Fruit fly (Drosophila melanogaster): ENCODE data around the gene CG11983.

The CG11983 gene

DNA sequence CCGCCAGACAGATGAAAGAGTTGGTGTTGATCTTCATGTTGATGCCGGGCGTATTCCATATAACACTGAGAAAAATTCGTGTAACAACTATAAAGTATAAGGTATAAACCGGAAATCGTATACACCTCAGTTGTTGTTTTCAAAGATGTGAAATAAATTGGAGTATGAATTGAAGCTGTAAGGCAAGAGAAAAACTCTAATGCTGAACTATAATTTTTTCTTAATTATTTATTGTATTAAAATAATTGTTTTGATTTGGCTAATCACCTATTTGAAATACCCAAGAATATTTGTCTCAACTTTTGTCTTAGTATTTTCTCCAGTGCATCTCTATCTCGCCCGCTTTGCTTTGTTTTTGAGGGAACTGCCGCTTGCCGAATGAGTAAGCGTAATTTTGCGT, 47.8 kb upstream of the CG11983 start (continued):
- TF ChIP-seq HLH4C (GFP tag; IDR thresholded peaks at IDR 0.05; ENCODE audit: partially characterized antibody), result no peak
- no peak for TF ChIP-seq cas (GFP tag; IDR thresholded peaks at IDR 0.05)
- TF ChIP-seq tin (GFP tag; optimal IDR thresholded peaks at IDR 0.05), result peak; percentile 10
- peak; percentile 46 for TF ChIP-seq Chrac-16 (GFP tag; optimal IDR thresholded peaks at IDR 0.05)
- no peak for TF ChIP-seq CG10565 (GFP tag; optimal IDR thresholded peaks at IDR 0.05)
- no peak for TF ChIP-seq CG31365 (tag; optimal IDR thresholded peaks at IDR 0.05)
- no peak for TF ChIP-seq Dad (GFP tag; optimal IDR thresholded peaks at IDR 0.05)
- peak; percentile 56 for TF ChIP-seq CG10267 (tag; optimal IDR thresholded peaks at IDR 0.05)
- TF ChIP-seq pfk (GFP tag; optimal IDR thresholded peaks at IDR 0.05), result no peak
- no peak for TF ChIP-seq CG17568 (GFP tag; optimal IDR thresholded peaks at IDR 0.05)
- TF ChIP-seq CG1792 (GFP tag; optimal IDR thresholded peaks at IDR 0.05), result no peak
- TF ChIP-seq Gsc (GFP tag; IDR thresholded peaks at IDR 0.05), result no peak
- peak; percentile 53 for TF ChIP-seq Blimp-1 (GFP tag; optimal IDR thresholded peaks at IDR 0.05)
- TF ChIP-seq CG12299 (tag; optimal IDR thresholded peaks at IDR 0.05), result peak; percentile 2
- TF ChIP-seq CG10462 (GFP tag; optimal IDR thresholded peaks at IDR 0.05), result no peak
- TF ChIP-seq so (GFP tag; IDR thresholded peaks at IDR 0.05), result peak; percentile 35; the same call in 1 of the 3 replicates
- no peak for TF ChIP-seq repo (GFP tag; optimal IDR thresholded peaks at IDR 0.05)
- peak; percentile 47 for TF ChIP-seq CG10209 (GFP tag; optimal IDR thresholded peaks at IDR 0.05)
- TF ChIP-seq Dip2 (GFP tag; IDR thresholded peaks at IDR 0.05), result no peak
- TF ChIP-seq Sry-δ (GFP tag; optimal IDR thresholded peaks at IDR 0.05), result no peak
- TF ChIP-seq dati (GFP tag; IDR thresholded peaks at IDR 0.05), result no peak
- no peak for TF ChIP-seq stwl (tag; optimal IDR thresholded peaks at IDR 0.05)
- TF ChIP-seq row (GFP tag; IDR thresholded peaks at IDR 0.05), result peak; percentile 45; the same call in 2 of the 3 replicates
- peak; percentile 28 for TF ChIP-seq CG8281 (tag; optimal IDR thresholded peaks at IDR 0.05)
- TF ChIP-seq CG6254 (GFP tag; optimal IDR thresholded peaks at IDR 0.05), result peak; percentile 16
- peak; percentile 42 for TF ChIP-seq nerfin-1 (tag; optimal IDR thresholded peaks at IDR 0.05)
- TF ChIP-seq Jarid2 (GFP tag; optimal IDR thresholded peaks at IDR 0.05), result peak; percentile 7
- peak; percentile 38 for TF ChIP-seq lab (GFP tag; optimal IDR thresholded peaks at IDR 0.05)
- TF ChIP-seq E2f1 (GFP tag; IDR thresholded peaks at IDR 0.05), result no peak
- TF ChIP-seq Spps (tag; optimal IDR thresholded peaks at IDR 0.05), result no peak
- TF ChIP-seq wdn (GFP tag; IDR thresholded peaks at IDR 0.05), result 0 out of 2 replicates have a peak, but pooled peaks have one; percentile 42
- no peak for TF ChIP-seq Elba2 (GFP tag; optimal IDR thresholded peaks at IDR 0.05)
- TF ChIP-seq Bteb2 (GFP tag; optimal IDR thresholded peaks at IDR 0.05), result no peak
- TF ChIP-seq sqz (GFP tag; optimal IDR thresholded peaks at IDR 0.05), result peak; percentile 11
- TF ChIP-seq CG12744 (GFP tag; optimal IDR thresholded peaks at IDR 0.05), result no peak
- no peak for TF ChIP-seq Lim3 (GFP tag; IDR thresholded peaks at IDR 0.05)
- TF ChIP-seq eyg (GFP tag; optimal IDR thresholded peaks at IDR 0.05), result no peak
- no peak for TF ChIP-seq CG6175 (GFP tag; IDR thresholded peaks at IDR 0.05)
- TF ChIP-seq scrt (GFP tag; optimal IDR thresholded peaks at IDR 0.05), result peak; percentile 5
- TF ChIP-seq ham (GFP tag; IDR thresholded peaks at IDR 0.05), result no peak
- TF ChIP-seq zf30C (GFP tag; optimal IDR thresholded peaks at IDR 0.05), result no peak
- no peak for TF ChIP-seq crc (GFP tag; optimal IDR thresholded peaks at IDR 0.05)
- peak; percentile 24 for TF ChIP-seq Fer3 (tag; optimal IDR thresholded peaks at IDR 0.05)
- TF ChIP-seq unpg (GFP tag; optimal IDR thresholded peaks at IDR 0.05), result peak; percentile 72
- TF ChIP-seq D (optimal IDR thresholded peaks at IDR 0.05), result no peak
- peak; percentile 53 for TF ChIP-seq D (GFP tag; optimal IDR thresholded peaks at IDR 0.05)
- no peak for TF ChIP-seq B-H2 (GFP tag; optimal IDR thresholded peaks at IDR 0.05)
- TF ChIP-seq Doc2 (GFP tag; IDR thresholded peaks at IDR 0.05), result no peak
- TF ChIP-seq CG12219 (GFP tag; optimal IDR thresholded peaks at IDR 0.05), result peak; percentile 32
- TF ChIP-seq zen (tag; optimal IDR thresholded peaks at IDR 0.05), result peak; percentile 55
- TF ChIP-seq CG32532 (GFP tag; IDR thresholded peaks at IDR 0.05), result no peak
- TF ChIP-seq h (optimal IDR thresholded peaks at IDR 0.05), result no peak

Data from whole organism, embryonic.